Worm (Caenorhabditis elegans): Measurements from ENCODE around the gene T09F3.4.

DNA sequence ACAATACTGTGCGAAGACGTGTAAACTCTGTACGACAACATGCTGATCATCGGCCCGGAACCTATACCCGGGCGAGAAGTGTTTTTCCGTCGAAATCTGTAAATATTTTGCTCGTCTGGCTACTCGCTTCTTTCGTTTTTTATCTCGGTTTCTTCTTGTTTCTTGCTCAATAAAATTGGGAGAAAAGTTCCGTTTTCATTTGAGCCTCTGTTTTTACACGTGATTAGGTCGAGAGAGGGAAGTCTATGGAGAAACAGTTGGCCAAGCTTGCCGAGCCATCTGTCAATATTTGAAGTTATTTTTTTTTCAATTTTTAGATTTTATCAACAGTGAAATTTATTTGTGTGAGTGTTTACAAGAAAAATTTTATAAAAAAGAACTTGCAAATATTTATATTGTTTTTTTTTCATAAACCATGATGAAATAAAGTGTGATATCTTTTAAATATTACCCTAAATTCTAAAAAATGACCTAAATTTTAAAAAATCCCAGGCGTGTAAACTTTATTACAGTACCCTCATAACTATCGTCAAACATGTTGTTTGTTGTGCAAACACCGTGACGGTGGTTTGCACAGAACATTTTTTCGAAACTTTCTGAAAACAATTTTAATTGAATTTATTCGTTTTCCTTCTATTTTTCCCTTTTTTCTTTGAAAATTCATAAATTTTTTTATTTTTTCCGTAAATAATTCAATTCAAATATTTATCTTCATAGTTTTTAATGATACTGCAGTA, 49.6 kb downstream of the T09F3.4 start:
- TF ChIP-seq him-1 (tag; optimal IDR thresholded peaks at IDR 0.05) (no peak), dao-5 (tag; optimal IDR thresholded peaks at IDR 0.05) (no peak), W03F9.2 (tag; optimal IDR thresholded peaks at IDR 0.05) (no peak)
